Fruit fly (Drosophila melanogaster): Measurements from ENCODE around the gene CG42505.

- TF ChIP-seq CG2889 (GFP tag; IDR thresholded peaks at IDR 0.05) = no peak
- TF ChIP-seq BEAF-32 (GFP tag; optimal IDR thresholded peaks at IDR 0.05) = no peak
- no peak for TF ChIP-seq Neu2 (GFP tag; optimal IDR thresholded peaks at IDR 0.05; ENCODE audit: borderline replicate concordance)
- TF ChIP-seq dpn (GFP tag; optimal IDR thresholded peaks at IDR 0.05) = no peak
- no peak for TF ChIP-seq fd64A (GFP tag; optimal IDR thresholded peaks at IDR 0.05)
- no peak for TF ChIP-seq chn (GFP tag; optimal IDR thresholded peaks at IDR 0.05)
- TF ChIP-seq CG34224 (GFP tag; IDR thresholded peaks at IDR 0.05; ENCODE audit: partially characterized antibody) = no peak
- no peak for TF ChIP-seq CG14014 (GFP tag; IDR thresholded peaks at IDR 0.05)
- no peak for TF ChIP-seq CG12071 (GFP tag; optimal IDR thresholded peaks at IDR 0.05)
- no peak for TF ChIP-seq usp (GFP tag; optimal IDR thresholded peaks at IDR 0.05)
- TF ChIP-seq CG10321 (GFP tag; IDR thresholded peaks at IDR 0.05) = no peak
- TF ChIP-seq al (GFP tag; IDR thresholded peaks at IDR 0.05) = no peak
- no peak for TF ChIP-seq chm (GFP tag; IDR thresholded peaks at IDR 0.05)
Measured at dm6 chr3R:11984862-11985261, 46.7 kb downstream of the CG42505 start.

All from whole organism, embryonic.